Worm (Caenorhabditis elegans) whole organism, early embryonic: Measurements from ENCODE around the gene F36G9.15.

Experiments
- B0310.2 ChIP-seq: sonication (generic microtip); optimal IDR thresholded peaks from 2 replicates; lab custom pipeline; 2016; ENCODE audit warnings: mild to moderate bottlenecking, missing genetic modification characterization, missing compliant biosample characterization
- ama-1 ChIP-seq: fragments of 150-350 bp; optimal IDR thresholded peaks from 2 replicates; lab custom pipeline; 2014
- ceh-13 ChIP-seq: fragments of 200-800 bp; sonication (Bioruptor generic); optimal IDR thresholded peaks from 2 replicates; lab custom pipeline; 2018; ENCODE audit warnings: mild to moderate bottlenecking, missing genetic modification characterization, missing compliant biosample characterization
- ceh-36 ChIP-seq: sonication (generic microtip); optimal IDR thresholded peaks from 2 replicates; lab custom pipeline; 2016; ENCODE audit warnings: missing genetic modification characterization, inconsistent platforms, missing compliant biosample characterization
- ets-7 ChIP-seq: sonication (generic microtip); optimal IDR thresholded peaks from 2 replicates; lab custom pipeline; 2016; ENCODE audit warnings: missing genotype, missing genetic modification characterization, missing compliant biosample characterization
- flt-1 ChIP-seq: fragments of 200-800 bp; sonication (Bioruptor generic); IDR thresholded peaks from 2 replicates; pipeline ENCODE4 v1.3.6; 2022; ENCODE audit warnings: missing genetic modification characterization, missing compliant biosample characterization
- hmbx-1 ChIP-seq: sonication (generic microtip); optimal IDR thresholded peaks from 2 replicates; lab custom pipeline; 2016; ENCODE audit warnings: mild to moderate bottlenecking, missing genetic modification characterization, missing compliant biosample characterization
- hmg-4 ChIP-seq: fragments of 200-800 bp; sonication (Bioruptor generic); optimal IDR thresholded peaks from 2 replicates; lab custom pipeline; 2018; ENCODE audit warnings: mild to moderate bottlenecking, missing genetic modification characterization, missing compliant biosample characterization
- pes-1 ChIP-seq: fragments of 200-800 bp; sonication (Bioruptor generic); IDR thresholded peaks from 2 replicates; pipeline ENCODE4 v1.3.6; 2022; ENCODE audit warnings: missing genetic modification reagents, missing genetic modification characterization, missing compliant biosample characterization
- sea-1 ChIP-seq: fragments of 200-800 bp; sonication (Bioruptor generic); conservative IDR thresholded peaks from 2 replicates; pipeline ENCODE4 v1.3.6; 2022; ENCODE audit warnings: missing genetic modification characterization, missing compliant biosample characterization
- tra-4 ChIP-seq: sonication (generic microtip); optimal IDR thresholded peaks from 2 replicates; lab custom pipeline; 2017; ENCODE audit warnings: missing genetic modification characterization, missing compliant biosample characterization

DNA sequence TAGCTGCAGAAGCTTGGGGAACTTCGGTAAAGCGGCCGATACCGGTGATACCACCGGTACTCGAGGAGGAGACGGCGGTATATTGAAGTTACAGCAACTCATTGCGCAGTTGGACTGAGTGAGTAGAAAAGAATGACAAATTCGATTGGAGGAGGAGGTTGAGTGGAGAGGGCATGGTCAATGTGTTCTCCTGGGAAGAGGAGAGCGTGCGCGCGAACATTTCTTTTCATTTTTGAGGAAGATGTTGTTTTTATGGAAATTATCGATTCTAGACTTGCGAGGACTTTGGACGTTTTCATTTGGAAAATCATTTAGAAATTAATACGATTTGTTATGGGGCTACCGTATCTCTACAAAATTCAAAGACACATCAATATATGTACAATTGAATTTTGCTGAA is 41.3 kb upstream of the F36G9.15 start:
- TF ChIP-seq flt-1 (GFP tag; lab: Robert Waterston, UW): no peak
- no peak for TF ChIP-seq ama-1
- no peak for TF ChIP-seq pes-1 (GFP tag; lab: Robert Waterston, UW)
- no peak for TF ChIP-seq ceh-36
- TF ChIP-seq tra-4 (tag; lab: Kevin White, UChicago): no peak
- TF ChIP-seq sea-1 (GFP tag; lab: Robert Waterston, UW): no peak
- TF ChIP-seq ceh-13 (GFP tag; lab: Kevin White, UChicago): no peak
- no peak for TF ChIP-seq B0310.2 (tag; lab: Kevin White, UChicago)
- no peak for TF ChIP-seq ets-7 (tag; lab: Kevin White, UChicago)
- TF ChIP-seq hmg-4: no peak
- no peak for TF ChIP-seq hmbx-1
